Fruit fly (Drosophila melanogaster) whole organism, embryonic: ENCODE results near the gene CG9372.

ENCODE experiments used
- Atf-2 ChIP-seq: fragments of 200-800 bp; sonication (Bioruptor generic); optimal IDR thresholded peaks from 2 replicates; lab custom pipeline; 2016; ENCODE audit warnings: missing biosample characterization, missing genetic modification characterization
- Awh ChIP-seq: fragments of 200-800 bp; sonication (Bioruptor generic); IDR thresholded peaks from 2 replicates; pipeline ENCODE4, ENCODE4 v1.3.6; 2022; ENCODE audit warnings: missing biosample characterization, missing genetic modification characterization
- CG10321 ChIP-seq: fragments of 200-800 bp; sonication (Bioruptor generic); IDR thresholded peaks from 2 replicates; pipeline ENCODE4 v1.3.6; 2022; ENCODE audit warnings: missing biosample characterization, missing genetic modification characterization
- CG10959 ChIP-seq: fragments of 200-800 bp; sonication (Bioruptor generic); IDR thresholded peaks from 2 replicates; pipeline ENCODE4 v1.3.6; 2022; ENCODE audit warnings: missing biosample characterization, missing genetic modification characterization
- CG11247 ChIP-seq: fragments of 200-800 bp; sonication (Bioruptor generic); IDR thresholded peaks from 2 replicates; pipeline ENCODE4 v1.3.6; 2022; ENCODE audit warnings: missing biosample characterization, missing genetic modification characterization
- CG12071 ChIP-seq: fragments of 200-800 bp; sonication (Bioruptor generic); optimal IDR thresholded peaks from 3 replicates; lab custom pipeline; 2018; ENCODE audit warnings: missing biosample characterization, mild to moderate bottlenecking, missing genetic modification characterization
- CG12219 ChIP-seq: fragments of 200-800 bp; sonication (Bioruptor generic); optimal IDR thresholded peaks from 3 replicates; lab custom pipeline; 2018; ENCODE audit warnings: missing biosample characterization, mild to moderate bottlenecking, missing genetic modification characterization
- CG12659 ChIP-seq: fragments of 200-800 bp; sonication (Bioruptor generic); optimal IDR thresholded peaks from 3 replicates; lab custom pipeline; 2017; ENCODE audit warnings: mild to moderate bottlenecking, missing biosample characterization, missing genetic modification reagents, missing genetic modification characterization
- CG13775 ChIP-seq: fragments of 200-800 bp; sonication (Bioruptor generic); optimal IDR thresholded peaks from 3 replicates; lab custom pipeline; 2017; ENCODE audit warnings: missing biosample characterization, mild to moderate bottlenecking, missing genetic modification characterization
- CG14441 ChIP-seq: fragments of 200-800 bp; sonication (Bioruptor generic); IDR thresholded peaks from 2 replicates; pipeline ENCODE4 v1.3.6; 2022; ENCODE audit warnings: missing biosample characterization, missing genetic modification characterization
- CG16813 ChIP-seq: fragments of 200-800 bp; sonication (Bioruptor generic); IDR thresholded peaks from 3 replicates; pipeline ENCODE4 v1.3.6; 2022; ENCODE audit warnings: missing biosample characterization, missing genetic modification characterization; ENCODE audit not compliant: partially characterized antibody
- CG16815 ChIP-seq: fragments of 200-800 bp; sonication (Bioruptor generic); optimal IDR thresholded peaks from 3 replicates; lab custom pipeline; 2017; ENCODE audit warnings: missing biosample characterization, mild to moderate bottlenecking, missing genetic modification characterization
- CG18011 ChIP-seq: fragments of 200-800 bp; sonication (Bioruptor generic); optimal IDR thresholded peaks from 2 replicates; lab custom pipeline; 2017; ENCODE audit warnings: missing biosample characterization, missing genetic modification characterization, mild to moderate bottlenecking, moderate library complexity, missing genotype
- CG18599 ChIP-seq: fragments of 200-800 bp; sonication (Bioruptor generic); optimal IDR thresholded peaks from 3 replicates; lab custom pipeline; 2017; ENCODE audit warnings: missing biosample characterization, missing genetic modification characterization, mild to moderate bottlenecking, moderate library complexity, missing genetic modification reagents
- CG2712 ChIP-seq: fragments of 200-800 bp; optimal IDR thresholded peaks from 3 replicates; lab custom pipeline; 2019; ENCODE audit warnings: missing biosample characterization, mild to moderate bottlenecking, missing genetic modification characterization, moderate library complexity
- CG2875 ChIP-seq: fragments of 200-800 bp; sonication (Bioruptor generic); optimal IDR thresholded peaks from 2 replicates; lab custom pipeline; 2017; ENCODE audit warnings: missing biosample characterization, mild to moderate bottlenecking, missing genetic modification characterization, missing genetic modification reagents
- CG2889 ChIP-seq: fragments of 200-800 bp; sonication (Bioruptor generic); IDR thresholded peaks from 3 replicates; pipeline ENCODE4 v1.3.6; 2022; ENCODE audit warnings: missing biosample characterization, missing genetic modification characterization
- CG33557 ChIP-seq: fragments of 200-800 bp; sonication (Bioruptor generic); optimal IDR thresholded peaks from 2 replicates; lab custom pipeline; 2019; ENCODE audit warnings: missing biosample characterization, mild to moderate bottlenecking, missing genetic modification characterization, moderate library complexity
- CG4360 ChIP-seq: fragments of 200-800 bp; sonication (Bioruptor generic); IDR thresholded peaks from 2 replicates; pipeline ENCODE4 v1.3.6; 2022; ENCODE audit warnings: missing biosample characterization, missing genetic modification characterization
- CG4707 ChIP-seq: fragments of 200-800 bp; sonication (Bioruptor generic); optimal IDR thresholded peaks from 2 replicates; lab custom pipeline; 2018; ENCODE audit warnings: missing biosample characterization, mild to moderate bottlenecking, missing genetic modification characterization, moderate library complexity
- CG6854 ChIP-seq: fragments of 200-800 bp; sonication (Bioruptor generic); optimal IDR thresholded peaks from 3 replicates; lab custom pipeline; 2017; ENCODE audit warnings: missing biosample characterization, mild to moderate bottlenecking, missing genetic modification characterization
- CG7963 ChIP-seq: fragments of 200-800 bp; sonication (Bioruptor generic); IDR thresholded peaks from 3 replicates; pipeline ENCODE4 v1.3.6; 2022; ENCODE audit warnings: missing biosample characterization, missing genetic modification characterization; ENCODE audit not compliant: partially characterized antibody
- CG9876 ChIP-seq: fragments of 200-800 bp; sonication (Bioruptor generic); optimal IDR thresholded peaks from 2 replicates; lab custom pipeline; 2016; ENCODE audit warnings: missing biosample characterization, missing genetic modification characterization
- Fer2 ChIP-seq: fragments of 200-800 bp; sonication (Bioruptor generic); optimal IDR thresholded peaks from 2 replicates; lab custom pipeline; 2018; ENCODE audit warnings: missing biosample characterization, mild to moderate bottlenecking, missing genetic modification characterization, moderate library complexity
- HLH4C ChIP-seq: fragments of 200-800 bp; sonication (Bioruptor generic); IDR thresholded peaks from 3 replicates; pipeline ENCODE4 v1.3.6; 2022; ENCODE audit warnings: missing biosample characterization, missing genetic modification characterization; ENCODE audit not compliant: partially characterized antibody
- HmgD ChIP-seq: fragments of 200-800 bp; sonication (Bioruptor generic); optimal IDR thresholded peaks from 3 replicates; lab custom pipeline; 2016; ENCODE audit warnings: missing biosample characterization, missing genetic modification characterization
- Hmr ChIP-seq: fragments of 200-800 bp; sonication (Bioruptor generic); optimal IDR thresholded peaks from 3 replicates; lab custom pipeline; 2017; ENCODE audit warnings: mild to moderate bottlenecking, missing biosample characterization, missing genetic modification reagents, missing genetic modification characterization
- MBD-R2 ChIP-seq: fragments of 200-800 bp; sonication (Bioruptor generic); IDR thresholded peaks from 2 replicates; pipeline ENCODE4 v1.3.6; 2022; ENCODE audit warnings: missing biosample characterization, missing genetic modification characterization
- Mrtf ChIP-seq: fragments of 200-800 bp; sonication (Bioruptor generic); IDR thresholded peaks from 3 replicates; pipeline ENCODE4 v1.3.6; 2022; ENCODE audit warnings: missing biosample characterization, missing genetic modification characterization
- NC2α ChIP-seq: fragments of 200-800 bp; sonication (Bioruptor generic); optimal IDR thresholded peaks from 2 replicates; lab custom pipeline; 2016; ENCODE audit warnings: missing biosample characterization, missing genetic modification characterization
- NK7.1 ChIP-seq: fragments of 200-800 bp; sonication (Bioruptor generic); optimal IDR thresholded peaks from 3 replicates; lab custom pipeline; 2016; ENCODE audit warnings: missing biosample characterization, missing genetic modification characterization
- Nf-YA ChIP-seq: fragments of 200-800 bp; sonication (Bioruptor generic); IDR thresholded peaks from 2 replicates; pipeline ENCODE4 v1.3.6; 2022; ENCODE audit warnings: missing biosample characterization, missing genetic modification characterization
- Opbp ChIP-seq: fragments of 200-800 bp; sonication (Bioruptor generic); IDR thresholded peaks from 3 replicates; pipeline ENCODE4 v1.3.6; 2022; ENCODE audit warnings: missing biosample characterization, missing genetic modification characterization; ENCODE audit not compliant: partially characterized antibody
- Sry-β ChIP-seq: fragments of 200-800 bp; sonication (Bioruptor generic); optimal IDR thresholded peaks from 2 replicates; lab custom pipeline; 2018; ENCODE audit warnings: missing biosample characterization, mild to moderate bottlenecking, missing genetic modification characterization, moderate library complexity
- Ssrp ChIP-seq: fragments of 200-800 bp; sonication (Bioruptor generic); optimal IDR thresholded peaks from 2 replicates; lab custom pipeline; 2018; ENCODE audit warnings: missing biosample characterization, mild to moderate bottlenecking, missing genetic modification characterization, moderate library complexity
- cwo ChIP-seq: fragments of 200-800 bp; sonication (Bioruptor generic); optimal IDR thresholded peaks from 3 replicates; lab custom pipeline; 2017; ENCODE audit warnings: missing biosample characterization, missing genetic modification characterization, mild to moderate bottlenecking, moderate library complexity, missing genetic modification reagents
- dan ChIP-seq: fragments of 200-800 bp; sonication (Bioruptor generic); IDR thresholded peaks from 2 replicates; pipeline ENCODE4 v1.3.6; 2022; ENCODE audit warnings: missing biosample characterization, missing genetic modification characterization
- disco-r ChIP-seq: fragments of 200-800 bp; sonication (Bioruptor generic); optimal IDR thresholded peaks from 2 replicates; lab custom pipeline; 2016; ENCODE audit warnings: missing biosample characterization, missing genetic modification characterization
- dysf ChIP-seq: fragments of 200-800 bp; sonication (Bioruptor generic); IDR thresholded peaks from 3 replicates; pipeline ENCODE4 v1.3.6; 2022; ENCODE audit warnings: missing biosample characterization, missing genetic modification characterization
- gsb-n ChIP-seq: fragments of 200-800 bp; sonication (Bioruptor generic); optimal IDR thresholded peaks from 3 replicates; lab custom pipeline; 2018; ENCODE audit warnings: missing biosample characterization, mild to moderate bottlenecking, missing genetic modification characterization
- h ChIP-seq: fragments of >200 bp; optimal IDR thresholded peaks from 2 replicates; lab custom pipeline; 2017
- kni ChIP-seq: fragments of 200-800 bp; sonication (Bioruptor generic); optimal IDR thresholded peaks from 3 replicates; lab custom pipeline; 2017; ENCODE audit warnings: mild to moderate bottlenecking, missing biosample characterization, missing genetic modification reagents, missing genetic modification characterization
- lbe ChIP-seq: fragments of 200-800 bp; sonication (Bioruptor generic); optimal IDR thresholded peaks from 2 replicates; lab custom pipeline; 2016; ENCODE audit warnings: missing biosample characterization, mild to moderate bottlenecking, missing genetic modification characterization
- nom ChIP-seq: fragments of 200-800 bp; sonication (Bioruptor generic); optimal IDR thresholded peaks from 2 replicates; lab custom pipeline; 2017; ENCODE audit warnings: missing biosample characterization, missing genetic modification characterization, mild to moderate bottlenecking, moderate library complexity, missing genetic modification reagents
- org-1 ChIP-seq: fragments of 200-800 bp; sonication (Bioruptor generic); optimal IDR thresholded peaks from 2 replicates; lab custom pipeline; 2017; ENCODE audit warnings: missing biosample characterization, missing genetic modification characterization
- p53 ChIP-seq: fragments of 200-800 bp; sonication (Bioruptor generic); optimal IDR thresholded peaks from 2 replicates; lab custom pipeline; 2016; ENCODE audit warnings: missing biosample characterization, missing genetic modification characterization
- ranshi ChIP-seq: fragments of 200-800 bp; sonication (Bioruptor generic); IDR thresholded peaks from 2 replicates; pipeline ENCODE4 v1.3.6; 2022; ENCODE audit warnings: missing biosample characterization, missing genetic modification characterization
- ro ChIP-seq: fragments of 200-800 bp; sonication (Bioruptor generic); IDR thresholded peaks from 2 replicates; pipeline ENCODE4 v1.3.6; 2022; ENCODE audit warnings: missing biosample characterization, missing genetic modification characterization
- salm ChIP-seq: fragments of 200-800 bp; sonication (Bioruptor generic); optimal IDR thresholded peaks from 2 replicates; lab custom pipeline; 2018; ENCODE audit warnings: missing biosample characterization, mild to moderate bottlenecking, missing genetic modification characterization
- scrt ChIP-seq: fragments of 200-800 bp; sonication (Bioruptor generic); optimal IDR thresholded peaks from 2 replicates; lab custom pipeline; 2018; ENCODE audit warnings: missing biosample characterization, mild to moderate bottlenecking, missing genetic modification characterization, moderate library complexity
- sim ChIP-seq: fragments of 200-800 bp; sonication (Bioruptor generic); IDR thresholded peaks from 2 replicates; pipeline ENCODE4 v1.3.6; 2022; ENCODE audit warnings: missing biosample characterization, missing genetic modification characterization
- vvl ChIP-seq: fragments of 200-800 bp; sonication (Bioruptor generic); IDR thresholded peaks from 2 replicates; pipeline ENCODE4 v1.3.6; 2022; ENCODE audit warnings: missing biosample characterization, missing genetic modification characterization

The CG9372 gene

DNA sequence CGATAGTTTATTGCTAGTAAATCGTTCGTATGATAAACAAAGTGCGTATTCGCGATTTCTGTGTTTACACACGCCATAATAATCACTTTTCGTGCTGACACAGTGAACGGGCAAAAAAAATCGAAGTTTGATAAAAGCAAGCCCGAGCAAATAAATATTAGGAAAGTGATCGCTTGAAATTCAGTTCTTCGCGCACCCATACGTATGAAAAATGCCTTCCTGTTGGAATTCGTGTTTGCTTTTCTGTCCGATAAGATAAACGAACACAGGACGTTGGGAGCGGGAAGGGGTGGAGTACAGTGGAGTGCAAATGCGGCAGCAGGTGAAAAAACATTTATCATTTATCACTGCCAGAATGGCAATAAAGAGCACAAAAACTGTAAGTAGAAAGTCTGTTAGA lies 24.7 kb downstream of the CG9372 start (continued):
- peak; percentile 31 for TF ChIP-seq CG6854 (GFP tag; lab: Kevin White, UChicago)
- TF ChIP-seq sim: no peak
- no peak for TF ChIP-seq CG10959 (GFP tag; lab: Robert Waterston, UW)
- TF ChIP-seq CG16813 (GFP tag; lab: Robert Waterston, UW): no peak
- TF ChIP-seq cwo (GFP tag; lab: Kevin White, UChicago): peak; percentile 0
- TF ChIP-seq CG12219 (GFP tag; lab: Kevin White, UChicago): no peak
- TF ChIP-seq Hmr (GFP tag; lab: Kevin White, UChicago): peak; percentile 57
- no peak for TF ChIP-seq CG16815
- TF ChIP-seq HmgD: no peak
- no peak for TF ChIP-seq Atf-2 (GFP tag; lab: Kevin White, UChicago)
- no peak for TF ChIP-seq CG11247 (GFP tag; lab: Robert Waterston, UW)
- TF ChIP-seq CG13775: no peak
- no peak for TF ChIP-seq CG9876 (GFP tag; lab: Kevin White, UChicago)
- TF ChIP-seq CG2712 (tag; lab: Kevin White, UChicago): no peak
- TF ChIP-seq lbe (GFP tag; lab: Kevin White, UChicago): no peak
- no peak for TF ChIP-seq Awh
- no peak for TF ChIP-seq CG4360 (GFP tag; lab: Robert Waterston, UW)
- no peak for TF ChIP-seq CG12659 (GFP tag; lab: Kevin White, UChicago)
- TF ChIP-seq h (lab: Kevin White, UChicago): no peak
- TF ChIP-seq CG33557 (GFP tag; lab: Kevin White, UChicago): no peak
- TF ChIP-seq ro (GFP tag; lab: Robert Waterston, UW): no peak
- no peak for TF ChIP-seq CG12071 (GFP tag; lab: Kevin White, UChicago)
- no peak for TF ChIP-seq Mrtf (GFP tag; lab: Robert Waterston, UW)
- no peak for TF ChIP-seq dysf
- TF ChIP-seq org-1 (GFP tag; lab: Kevin White, UChicago): no peak
- no peak for TF ChIP-seq CG18011
- no peak for TF ChIP-seq gsb-n
- no peak for TF ChIP-seq p53
- TF ChIP-seq Ssrp (tag; lab: Kevin White, UChicago): no peak
- TF ChIP-seq CG2889 (GFP tag; lab: Robert Waterston, UW): no peak
- no peak for TF ChIP-seq ranshi (GFP tag; lab: Robert Waterston, UW)
- no peak for TF ChIP-seq nom (GFP tag; lab: Kevin White, UChicago)
- no peak for TF ChIP-seq Fer2 (tag; lab: Kevin White, UChicago)
- no peak for TF ChIP-seq NC2α
- TF ChIP-seq CG2875 (GFP tag; lab: Kevin White, UChicago): no peak
- no peak for TF ChIP-seq Sry-β
- 0 out of 3 replicates have a peak, but pooled peaks have one; percentile 38 for TF ChIP-seq Opbp (GFP tag; lab: Robert Waterston, UW)
- TF ChIP-seq NK7.1: no peak
- TF ChIP-seq CG4707 (GFP tag; lab: Kevin White, UChicago): peak; percentile 3
- TF ChIP-seq CG7963 (GFP tag; lab: Robert Waterston, UW): no peak
- no peak for TF ChIP-seq MBD-R2 (GFP tag; lab: Robert Waterston, UW)
- peak; percentile 68 for TF ChIP-seq CG18599
- no peak for TF ChIP-seq salm (tag; lab: Kevin White, UChicago)
- TF ChIP-seq scrt (GFP tag; lab: Kevin White, UChicago): no peak
- TF ChIP-seq HLH4C: no peak
- no peak for TF ChIP-seq vvl (GFP tag; lab: Robert Waterston, UW)
- no peak for TF ChIP-seq Nf-YA (GFP tag; lab: Robert Waterston, UW)
- TF ChIP-seq CG10321 (GFP tag; lab: Robert Waterston, UW): no peak
- no peak for TF ChIP-seq kni
- no peak for TF ChIP-seq dan
- no peak for TF ChIP-seq disco-r (GFP tag; lab: Kevin White, UChicago)
- no peak for TF ChIP-seq CG14441 (GFP tag; lab: Robert Waterston, UW)
